Fruit fly (Drosophila melanogaster): Measurements from ENCODE around the gene cyst.

Gene cyst

dm6 chr2L:19497983-19498382 lies 10.6 kb downstream of the cyst start, which contains the start of gene Top3alpha (continued):
- no peak for TF ChIP-seq CG13123 (GFP tag; optimal IDR thresholded peaks at IDR 0.05)
- peak; percentile 14; the same call in 1 of the 2 replicates for TF ChIP-seq CG42726 (GFP tag; IDR thresholded peaks at IDR 0.05; ENCODE audit: partially characterized antibody)
- no peak for TF ChIP-seq Hr3 (GFP tag; optimal IDR thresholded peaks at IDR 0.05)
- no peak for TF ChIP-seq CG18011 (GFP tag; optimal IDR thresholded peaks at IDR 0.05)
- peak; percentile 70 for TF ChIP-seq zen2 (GFP tag; IDR thresholded peaks at IDR 0.05; ENCODE audit: partially characterized antibody)
- no peak for TF ChIP-seq tin (GFP tag; optimal IDR thresholded peaks at IDR 0.05)
- TF ChIP-seq CG30431 (GFP tag; optimal IDR thresholded peaks at IDR 0.05) = no peak
- TF ChIP-seq D (optimal IDR thresholded peaks at IDR 0.05) = no peak
- no peak for TF ChIP-seq D (GFP tag; optimal IDR thresholded peaks at IDR 0.05)
- TF ChIP-seq Stat92E (GFP tag; optimal IDR thresholded peaks at IDR 0.05) = no peak
- no peak for TF ChIP-seq CG5245 (GFP tag; optimal IDR thresholded peaks at IDR 0.05)
- TF ChIP-seq CG14050 (GFP tag; IDR thresholded peaks at IDR 0.05) = no peak
- TF ChIP-seq NfI (GFP tag; optimal IDR thresholded peaks at IDR 0.05) = no peak
- TF ChIP-seq fru (optimal IDR thresholded peaks at IDR 0.05) = no peak
- TF ChIP-seq CG18262 (tag; optimal IDR thresholded peaks at IDR 0.05) = no peak
- no peak for TF ChIP-seq cas (GFP tag; IDR thresholded peaks at IDR 0.05)
- TF ChIP-seq sens (GFP tag) = no peak
- no peak for TF ChIP-seq CG7271 (tag; optimal IDR thresholded peaks at IDR 0.05)
- no peak for TF ChIP-seq wek (GFP tag; optimal IDR thresholded peaks at IDR 0.05)
- no peak for TF ChIP-seq Aef1 (GFP tag; IDR thresholded peaks at IDR 0.05)
- no peak for TF ChIP-seq Usf (GFP tag; optimal IDR thresholded peaks at IDR 0.05)
- peak; percentile 21 for TF ChIP-seq CG10267 (tag; optimal IDR thresholded peaks at IDR 0.05)
- peak; percentile 79 for TF ChIP-seq CG9797 (GFP tag; optimal IDR thresholded peaks at IDR 0.05)
- peak; percentile 30 for TF ChIP-seq CG13624 (GFP tag; optimal IDR thresholded peaks at IDR 0.05)
- TF ChIP-seq lbe (GFP tag; optimal IDR thresholded peaks at IDR 0.05) = no peak
- TF ChIP-seq fd102C (GFP tag; optimal IDR thresholded peaks at IDR 0.05) = no peak
- no peak for TF ChIP-seq Ssrp (tag; optimal IDR thresholded peaks at IDR 0.05)
- no peak for TF ChIP-seq CG7987 (GFP tag; optimal IDR thresholded peaks at IDR 0.05)
- TF ChIP-seq Sox100B (GFP tag; optimal IDR thresholded peaks at IDR 0.05) = no peak
- TF ChIP-seq Med (GFP tag) = peak; percentile 59
- TF ChIP-seq nom (GFP tag; optimal IDR thresholded peaks at IDR 0.05) = no peak
- TF ChIP-seq ttk (GFP tag; IDR thresholded peaks at IDR 0.05) = no peak
- TF ChIP-seq Ptx1 (GFP tag; IDR thresholded peaks at IDR 0.05) = no peak
- no peak for TF ChIP-seq Antp (GFP tag; optimal IDR thresholded peaks at IDR 0.05)
- TF ChIP-seq D19A (tag; optimal IDR thresholded peaks at IDR 0.05) = no peak
- no peak for TF ChIP-seq sqz (GFP tag; optimal IDR thresholded peaks at IDR 0.05)
- peak; percentile 57; the same call in 1 of the 3 replicates for TF ChIP-seq CG14860 (GFP tag; IDR thresholded peaks at IDR 0.05; ENCODE audit: partially characterized antibody)
- TF ChIP-seq ham (GFP tag; IDR thresholded peaks at IDR 0.05) = no peak
- no peak for TF ChIP-seq ac (GFP tag; optimal IDR thresholded peaks at IDR 0.05)
- TF ChIP-seq nmo (GFP tag; optimal IDR thresholded peaks at IDR 0.05) = no peak
- peak; percentile 44; the same call in 2 of the 3 replicates for TF ChIP-seq knrl (GFP tag; IDR thresholded peaks at IDR 0.05; ENCODE audit: partially characterized antibody)
- no peak for TF ChIP-seq CG1024 (GFP tag; IDR thresholded peaks at IDR 0.05)
- TF ChIP-seq gce (GFP tag; IDR thresholded peaks at IDR 0.05) = no peak
- no peak for TF ChIP-seq CG2712 (tag; optimal IDR thresholded peaks at IDR 0.05)
- TF ChIP-seq NC2α (GFP tag; optimal IDR thresholded peaks at IDR 0.05) = no peak
- TF ChIP-seq HHEX (GFP tag; optimal IDR thresholded peaks at IDR 0.05) = no peak
- peak; percentile 99 for TF ChIP-seq E2f2 (GFP tag; IDR thresholded peaks at IDR 0.05)
- peak; percentile 74 for TF ChIP-seq trem (tag; optimal IDR thresholded peaks at IDR 0.05)
- TF ChIP-seq az2 (GFP tag; optimal IDR thresholded peaks at IDR 0.05) = no peak
- no peak for TF ChIP-seq CG6689 (GFP tag; IDR thresholded peaks at IDR 0.05)
- peak; percentile 67; the same call in 1 of the 2 replicates for TF ChIP-seq amos (GFP tag; IDR thresholded peaks at IDR 0.05; ENCODE audit: partially characterized antibody)
- no peak for TF ChIP-seq CG10274 (GFP tag; optimal IDR thresholded peaks at IDR 0.05)
